Worm (Caenorhabditis elegans) whole organism, L4/young adult: ENCODE results near the gene ska-3.

Experiments used
- W03F9.2 ChIP-seq: fragments of 150-350 bp; optimal IDR thresholded peaks from 2 replicates; lab custom pipeline; 2014; ENCODE audit warnings: missing biosample characterization, missing genetic modification characterization
- dao-5 ChIP-seq: sonication (generic microtip); optimal IDR thresholded peaks from 2 replicates; lab custom pipeline; 2016; ENCODE audit warnings: missing genotype, missing genetic modification characterization, moderate library complexity, missing compliant biosample characterization

- TF ChIP-seq W03F9.2 (tag; lab: Kevin White, UChicago) (no peak), dao-5 (tag; lab: Kevin White, UChicago) (no peak)
Measured at ce11 chrIII:5718385-5718784, 39.6 kb upstream of the ska-3 start.
